Fruit fly (Drosophila melanogaster) whole organism, embryonic: Measurements from ENCODE around the gene hbt.

Source experiments
- Adf1 ChIP-seq: fragments of 200-800 bp; sonication (Bioruptor generic); IDR thresholded peaks from 2 replicates; pipeline ENCODE4 v1.3.6; 2022; ENCODE audit warnings: missing biosample characterization, missing genetic modification characterization
- BtbVII ChIP-seq: fragments of 200-800 bp; sonication (Bioruptor generic); optimal IDR thresholded peaks from 3 replicates; lab custom pipeline; 2017; ENCODE audit warnings: missing biosample characterization, mild to moderate bottlenecking, missing genetic modification characterization
- CG10147 ChIP-seq: fragments of 200-800 bp; sonication (Bioruptor generic); optimal IDR thresholded peaks from 2 replicates; lab custom pipeline; 2019; ENCODE audit warnings: missing biosample characterization, mild to moderate bottlenecking, missing genetic modification characterization, moderate library complexity
- CG10321 ChIP-seq: fragments of 200-800 bp; sonication (Bioruptor generic); IDR thresholded peaks from 2 replicates; pipeline ENCODE4 v1.3.6; 2022; ENCODE audit warnings: missing biosample characterization, missing genetic modification characterization
- CG10366 ChIP-seq: fragments of 200-800 bp; sonication (Bioruptor generic); IDR thresholded peaks from 2 replicates; pipeline ENCODE4 v1.3.6; 2022; ENCODE audit warnings: missing biosample characterization, missing genetic modification characterization
- CG10654 ChIP-seq: fragments of 200-800 bp; sonication (Bioruptor generic); optimal IDR thresholded peaks from 2 replicates; lab custom pipeline; 2016; ENCODE audit warnings: missing biosample characterization, missing genetic modification characterization
- CG12391 ChIP-seq: fragments of 200-800 bp; sonication (Bioruptor generic); optimal IDR thresholded peaks from 3 replicates; lab custom pipeline; 2018; ENCODE audit warnings: missing biosample characterization, mild to moderate bottlenecking, missing genetic modification characterization, moderate library complexity
- CG13624 ChIP-seq: fragments of 200-800 bp; sonication (Bioruptor generic); optimal IDR thresholded peaks from 2 replicates; lab custom pipeline; 2016; ENCODE audit warnings: missing biosample characterization, missing genetic modification characterization
- CG15011 ChIP-seq: fragments of 200-800 bp; sonication (Bioruptor generic); optimal IDR thresholded peaks from 3 replicates; lab custom pipeline; 2018; ENCODE audit warnings: missing biosample characterization, mild to moderate bottlenecking, missing genetic modification characterization
- CG15269 ChIP-seq: fragments of 200-800 bp; sonication (Bioruptor generic); optimal IDR thresholded peaks from 2 replicates; lab custom pipeline; 2018; ENCODE audit warnings: missing biosample characterization, mild to moderate bottlenecking, missing genetic modification characterization, moderate library complexity
- CG16779 ChIP-seq: fragments of 200-800 bp; sonication (Bioruptor generic); IDR thresholded peaks from 2 replicates; pipeline ENCODE4 v1.3.6; 2022; ENCODE audit warnings: missing biosample characterization, missing genetic modification characterization
- CG17186 ChIP-seq: fragments of 200-800 bp; sonication (Bioruptor generic); optimal IDR thresholded peaks from 3 replicates; lab custom pipeline; 2017; ENCODE audit warnings: missing biosample characterization, missing genetic modification reagents, missing genetic modification characterization
- CG17385 ChIP-seq: fragments of 200-800 bp; sonication (Bioruptor generic); optimal IDR thresholded peaks from 3 replicates; lab custom pipeline; 2018; ENCODE audit warnings: missing biosample characterization, mild to moderate bottlenecking, missing genetic modification characterization
- CG17568 ChIP-seq: fragments of 200-800 bp; sonication (Bioruptor generic); optimal IDR thresholded peaks from 2 replicates; lab custom pipeline; 2018; ENCODE audit warnings: missing biosample characterization, mild to moderate bottlenecking, missing genetic modification characterization, moderate library complexity
- CG3847 ChIP-seq: fragments of 200-800 bp; sonication (Bioruptor generic); IDR thresholded peaks from 2 replicates; pipeline ENCODE4 v1.3.6; 2022; ENCODE audit warnings: missing biosample characterization, missing genetic modification characterization
- CG4404 ChIP-seq: fragments of 200-800 bp; sonication (Bioruptor generic); IDR thresholded peaks from 2 replicates; pipeline ENCODE4 v1.3.6; 2022; ENCODE audit warnings: missing biosample characterization, missing genetic modification characterization
- CG6272 ChIP-seq: fragments of 200-800 bp; sonication (Bioruptor generic); IDR thresholded peaks from 2 replicates; pipeline ENCODE4 v1.3.6; 2022; ENCODE audit warnings: missing biosample characterization, missing genetic modification characterization
- CG6654 ChIP-seq: fragments of 200-800 bp; sonication (Bioruptor generic); optimal IDR thresholded peaks from 2 replicates; lab custom pipeline; 2017; ENCODE audit warnings: missing biosample characterization, mild to moderate bottlenecking, missing genetic modification characterization
- CG9797 ChIP-seq: fragments of 200-800 bp; sonication (Bioruptor generic); optimal IDR thresholded peaks from 3 replicates; lab custom pipeline; 2018; ENCODE audit warnings: missing biosample characterization, mild to moderate bottlenecking, missing genetic modification characterization
- CG9876 ChIP-seq: fragments of 200-800 bp; sonication (Bioruptor generic); optimal IDR thresholded peaks from 2 replicates; lab custom pipeline; 2016; ENCODE audit warnings: missing biosample characterization, missing genetic modification characterization
- Chrac-16 ChIP-seq: fragments of 200-800 bp; sonication (Bioruptor generic); optimal IDR thresholded peaks from 3 replicates; lab custom pipeline; 2016; ENCODE audit warnings: missing biosample characterization, missing genetic modification characterization
- GATAe ChIP-seq: fragments of 200-800 bp; sonication (Bioruptor generic); conservative IDR thresholded peaks from 2 replicates; pipeline ENCODE4 v1.3.6; 2022; ENCODE audit warnings: missing biosample characterization, missing genetic modification characterization
- Hr51 ChIP-seq, 2 experiments: fragments of 200-800 bp; sonication (Bioruptor generic); optimal IDR thresholded peaks; 2 replicates in 1 of 2; 3 replicates in 1 of 2; lab custom pipeline; 2016 to 2018; ENCODE audit warnings: missing biosample characterization in 2 of 2, missing genetic modification characterization in 2 of 2, mild to moderate bottlenecking in 1 of 2, moderate library complexity in 1 of 2
- Jarid2 ChIP-seq: fragments of 200-800 bp; sonication (Bioruptor generic); optimal IDR thresholded peaks from 3 replicates; lab custom pipeline; 2017; ENCODE audit warnings: mild to moderate bottlenecking, missing biosample characterization, missing genetic modification reagents, missing genetic modification characterization
- Sin3A ChIP-seq: fragments of >200 bp; optimal IDR thresholded peaks from 2 replicates; lab custom pipeline; 2018
- Usf ChIP-seq: fragments of 200-800 bp; sonication (Bioruptor generic); optimal IDR thresholded peaks from 2 replicates; lab custom pipeline; 2017; ENCODE audit warnings: missing genotype, missing biosample characterization, missing genetic modification characterization
- ato ChIP-seq: fragments of 200-800 bp; sonication (Bioruptor generic); IDR thresholded peaks from 2 replicates; pipeline ENCODE4 v1.3.6; 2022; ENCODE audit warnings: missing biosample characterization, missing genetic modification characterization; ENCODE audit not compliant: partially characterized antibody
- bowl ChIP-seq: fragments of 200-800 bp; sonication (Bioruptor generic); IDR thresholded peaks from 2 replicates; pipeline ENCODE4 v1.3.6; 2022; ENCODE audit warnings: missing biosample characterization, missing genetic modification characterization
- chn ChIP-seq: fragments of 200-800 bp; sonication (Bioruptor generic); optimal IDR thresholded peaks from 2 replicates; lab custom pipeline; 2016; ENCODE audit warnings: missing biosample characterization, missing genetic modification characterization
- dan ChIP-seq: fragments of 200-800 bp; sonication (Bioruptor generic); IDR thresholded peaks from 2 replicates; pipeline ENCODE4 v1.3.6; 2022; ENCODE audit warnings: missing biosample characterization, missing genetic modification characterization
- en ChIP-seq: fragments of 200-800 bp; sonication (Bioruptor generic); optimal IDR thresholded peaks from 2 replicates; lab custom pipeline; 2016; ENCODE audit warnings: missing biosample characterization, missing genetic modification characterization
- fd3F ChIP-seq: fragments of 200-800 bp; sonication (Bioruptor generic); optimal IDR thresholded peaks from 2 replicates; lab custom pipeline; 2018; ENCODE audit warnings: missing biosample characterization, mild to moderate bottlenecking, missing genetic modification characterization, moderate library complexity
- gcm2 ChIP-seq: fragments of 200-800 bp; sonication (Bioruptor generic); optimal IDR thresholded peaks from 2 replicates; lab custom pipeline; 2016; ENCODE audit warnings: missing biosample characterization, missing genetic modification characterization
- gsb-n ChIP-seq: fragments of 200-800 bp; sonication (Bioruptor generic); optimal IDR thresholded peaks from 3 replicates; lab custom pipeline; 2018; ENCODE audit warnings: missing biosample characterization, mild to moderate bottlenecking, missing genetic modification characterization
- gt ChIP-seq: fragments of 200-800 bp; sonication (Bioruptor generic); IDR thresholded peaks from 2 replicates; pipeline ENCODE4 v1.3.6; 2022; ENCODE audit warnings: missing biosample characterization, missing genetic modification characterization
- hb ChIP-seq: fragments of 200-800 bp; sonication (Bioruptor generic); IDR thresholded peaks from 3 replicates; pipeline ENCODE4 v1.3.6; 2022; ENCODE audit warnings: missing biosample characterization, missing genetic modification characterization; ENCODE audit not compliant: partially characterized antibody
- jumu ChIP-seq: fragments of 200-800 bp; sonication (Bioruptor generic); optimal IDR thresholded peaks from 3 replicates; lab custom pipeline; 2016; ENCODE audit warnings: missing biosample characterization, missing genetic modification characterization
- klu ChIP-seq: fragments of 200-800 bp; sonication (Bioruptor generic); IDR thresholded peaks from 2 replicates; pipeline ENCODE4 v1.3.6; 2022; ENCODE audit warnings: missing biosample characterization, missing genetic modification characterization
- lab ChIP-seq: fragments of 200-800 bp; sonication (Bioruptor generic); optimal IDR thresholded peaks from 3 replicates; lab custom pipeline; 2017; ENCODE audit warnings: missing biosample characterization, missing genetic modification characterization, mild to moderate bottlenecking, moderate library complexity, missing genetic modification reagents
- lbe ChIP-seq: fragments of 200-800 bp; sonication (Bioruptor generic); optimal IDR thresholded peaks from 2 replicates; lab custom pipeline; 2016; ENCODE audit warnings: missing biosample characterization, mild to moderate bottlenecking, missing genetic modification characterization
- lilli ChIP-seq: fragments of 200-800 bp; sonication (Bioruptor generic); optimal IDR thresholded peaks from 3 replicates; lab custom pipeline; 2016; ENCODE audit warnings: missing biosample characterization, missing genetic modification characterization
- maf-S ChIP-seq: fragments of 200-800 bp; sonication (Bioruptor generic); optimal IDR thresholded peaks from 2 replicates; lab custom pipeline; 2016; ENCODE audit warnings: missing biosample characterization, missing genetic modification characterization
- mld ChIP-seq: fragments of 200-800 bp; sonication (Bioruptor generic); IDR thresholded peaks from 3 replicates; pipeline ENCODE4 v1.3.6; 2022; ENCODE audit warnings: missing biosample characterization, missing genetic modification characterization; ENCODE audit not compliant: partially characterized antibody
- nmo ChIP-seq: fragments of 200-800 bp; sonication (Bioruptor generic); optimal IDR thresholded peaks from 2 replicates; lab custom pipeline; 2018; ENCODE audit warnings: missing biosample characterization, mild to moderate bottlenecking, missing genetic modification characterization, moderate library complexity
- row ChIP-seq: fragments of 200-800 bp; sonication (Bioruptor generic); IDR thresholded peaks from 3 replicates; pipeline ENCODE4 v1.3.6; 2022; ENCODE audit warnings: missing biosample characterization, missing genetic modification characterization
- scrt ChIP-seq: fragments of 200-800 bp; sonication (Bioruptor generic); optimal IDR thresholded peaks from 2 replicates; lab custom pipeline; 2018; ENCODE audit warnings: missing biosample characterization, mild to moderate bottlenecking, missing genetic modification characterization, moderate library complexity
- sens ChIP-seq: fragments of 200-800 bp; sonication (Bioruptor generic); peaks from one replicate; lab custom pipeline; 2016; ENCODE audit warnings: missing biosample characterization, missing genetic modification characterization
- sna ChIP-seq: fragments of 200-800 bp; sonication (Bioruptor generic); IDR thresholded peaks from 2 replicates; pipeline ENCODE4 v1.3.6; 2022; ENCODE audit warnings: missing biosample characterization, missing genetic modification characterization; ENCODE audit not compliant: partially characterized antibody
- sob ChIP-seq: fragments of 200-800 bp; sonication (Bioruptor generic); IDR thresholded peaks from 2 replicates; pipeline ENCODE4 v1.3.6; 2022; ENCODE audit warnings: missing biosample characterization, missing genetic modification characterization
- sr ChIP-seq: fragments of 200-800 bp; sonication (Bioruptor generic); IDR thresholded peaks from 3 replicates; pipeline ENCODE4 v1.3.6; 2022; ENCODE audit warnings: missing biosample characterization, missing genetic modification characterization
- tup ChIP-seq: fragments of 200-800 bp; sonication (Bioruptor generic); optimal IDR thresholded peaks from 2 replicates; lab custom pipeline; 2016; ENCODE audit warnings: missing biosample characterization, mild to moderate bottlenecking, missing genetic modification characterization, moderate library complexity

The hbt gene

dm6 chr2L:13378488-13378964 lies 47.6 kb upstream of the hbt start, which contains the start of the genes CG9302 and beta'COP (continued):
- TF ChIP-seq CG10321 (no peak), sens (GFP tag; lab: Kevin White, UChicago) (peak; percentile 86), fd3F (GFP tag; lab: Kevin White, UChicago) (peak; percentile 56), CG12391 (tag; lab: Kevin White, UChicago) (peak; percentile 85), CG16779 (GFP tag; lab: Robert Waterston, UW) (no peak), nmo (peak; percentile 91), gcm2 (GFP tag; lab: Kevin White, UChicago) (no peak), CG4404 (peak; percentile 72), klu (GFP tag; lab: Robert Waterston, UW) (peak; percentile 73; the same call in 1 of the 2 replicates), en (no peak), CG10147 (GFP tag; lab: Kevin White, UChicago) (peak; percentile 78), Sin3A (lab: Kevin White, UChicago) (peak; percentile 83), tup (peak; percentile 1), hb (GFP tag; lab: Robert Waterston, UW) (0 out of 3 replicates have a peak, but pooled peaks have one; percentile 21), CG10366 (GFP tag; lab: Robert Waterston, UW) (peak; percentile 41; the same call in 1 of the 2 replicates), Usf (GFP tag; lab: Kevin White, UChicago) (peak; percentile 62), CG10654 (GFP tag; lab: Kevin White, UChicago) (peak; percentile 53), sna (GFP tag; lab: Robert Waterston, UW) (no peak; the same call in 1 of the 2 replicates), dan (GFP tag; lab: Robert Waterston, UW) (no peak), bowl (GFP tag; lab: Robert Waterston, UW) (no peak), CG17186 (GFP tag; lab: Kevin White, UChicago) (peak; percentile 9), CG6272 (GFP tag; lab: Robert Waterston, UW) (peak; percentile 58; the same call in 1 of the 2 replicates), CG13624 (peak; percentile 3), BtbVII (no peak), Jarid2 (GFP tag; lab: Kevin White, UChicago) (no peak), CG6654 (GFP tag; lab: Kevin White, UChicago) (peak; percentile 5), mld (GFP tag; lab: Robert Waterston, UW) (no peak), sr (GFP tag; lab: Robert Waterston, UW) (no peak), lab (GFP tag; lab: Kevin White, UChicago) (no peak), lilli (GFP tag; lab: Kevin White, UChicago) (peak; percentile 77), CG17385 (GFP tag; lab: Kevin White, UChicago) (peak; percentile 95), gt (GFP tag; lab: Robert Waterston, UW) (no peak), CG9797 (GFP tag; lab: Kevin White, UChicago) (peak; percentile 32), CG15011 (GFP tag; lab: Kevin White, UChicago) (no peak), Chrac-16 (peak; percentile 66), CG15269 (no peak), maf-S (GFP tag; lab: Kevin White, UChicago) (peak; percentile 17), Hr51 (GFP tag; optimal IDR thresholded peaks at IDR 0.05; lab: Kevin White, UChicago) (peak in 1 of 2 experiments; percentile 38), lbe (GFP tag; lab: Kevin White, UChicago) (peak; percentile 66), CG17568 (GFP tag; lab: Kevin White, UChicago) (no peak), row (GFP tag; lab: Robert Waterston, UW) (peak; percentile 95), jumu (GFP tag; lab: Kevin White, UChicago) (no peak), GATAe (GFP tag; lab: Robert Waterston, UW) (no peak), Adf1 (GFP tag; lab: Robert Waterston, UW) (peak; percentile 48; the same call in 1 of the 2 replicates), CG9876 (GFP tag; lab: Kevin White, UChicago) (peak; percentile 34), sob (GFP tag; lab: Robert Waterston, UW) (peak; percentile 56; the same call in 1 of the 2 replicates), gsb-n (tag; lab: Kevin White, UChicago) (no peak), CG3847 (GFP tag; lab: Robert Waterston, UW) (peak; percentile 72; the same call in 1 of the 2 replicates), scrt (GFP tag; lab: Kevin White, UChicago) (peak; percentile 67), chn (GFP tag; lab: Kevin White, UChicago) (peak; percentile 39), ato (GFP tag; lab: Robert Waterston, UW) (no peak)
